Worm (Caenorhabditis elegans) whole organism, L3 larva: ENCODE data around the gene C46E10.3.

Source experiments
- ama-1 ChIP-seq: fragments of 150-350 bp; optimal IDR thresholded peaks from 2 replicates; lab custom pipeline; 2018
- ceh-82 ChIP-seq: fragments of 150-350 bp; optimal IDR thresholded peaks from 2 replicates; lab custom pipeline; 2014; ENCODE audit warnings: missing biosample characterization, missing genetic modification characterization
- fkh-2 ChIP-seq: fragments of 150-350 bp; optimal IDR thresholded peaks from 2 replicates; lab custom pipeline; 2014; ENCODE audit warnings: missing biosample characterization, missing genetic modification reagents, missing genetic modification characterization
- lin-39 ChIP-seq: fragments of 150-350 bp; optimal IDR thresholded peaks from 2 replicates; lab custom pipeline; 2018; ENCODE audit warnings: missing biosample characterization, missing genetic modification reagents, missing genetic modification characterization
- mdl-1 ChIP-seq: fragments of 150-350 bp; optimal IDR thresholded peaks from 2 replicates; lab custom pipeline; 2014; ENCODE audit warnings: missing biosample characterization, missing genetic modification characterization
- nhr-11 ChIP-seq: fragments of 150-350 bp; optimal IDR thresholded peaks from 2 replicates; lab custom pipeline; 2014; ENCODE audit warnings: missing biosample characterization, missing genetic modification characterization
- nhr-25 ChIP-seq: sonication (generic microtip); optimal IDR thresholded peaks from 2 replicates; lab custom pipeline; 2017; ENCODE audit warnings: missing biosample characterization, missing genetic modification characterization
- pqm-1 ChIP-seq: fragments of 150-350 bp; optimal IDR thresholded peaks from 2 replicates; lab custom pipeline; 2017; ENCODE audit warnings: missing biosample characterization, missing genetic modification characterization, inconsistent platforms
- skn-1 ChIP-seq: fragments of 150-350 bp; optimal IDR thresholded peaks from 2 replicates; lab custom pipeline; 2014; ENCODE audit warnings: missing biosample characterization, missing genetic modification characterization
- ztf-11 ChIP-seq: fragments of 150-350 bp; optimal IDR thresholded peaks from 2 replicates; lab custom pipeline; 2014; ENCODE audit warnings: missing biosample characterization, missing genetic modification characterization

ce11 chrII:3701305-3701704, 19.8 kb upstream of the C46E10.3 start, which contains the start of gene srx-105:
- TF ChIP-seq ztf-11 (tag; lab: Kevin White, UChicago) (no peak), lin-39 (no peak), ama-1 (lab: Kevin White, UChicago) (no peak), fkh-2 (tag; lab: Kevin White, UChicago) (no peak), pqm-1 (no peak), nhr-11 (tag; lab: Kevin White, UChicago) (no peak), mdl-1 (tag; lab: Kevin White, UChicago) (no peak), skn-1 (tag; lab: Kevin White, UChicago) (no peak), ceh-82 (tag; lab: Kevin White, UChicago) (no peak), nhr-25 (tag; lab: Kevin White, UChicago) (no peak)
